Fruit fly (Drosophila melanogaster) whole organism, embryonic: ENCODE data around the gene CG7530.
A peak's percentile ranks its signal among the peaks of the same experiment; 100 is the strongest.

Source experiments
- Atf6 ChIP-seq: fragments of 200-800 bp; sonication (Bioruptor generic); IDR thresholded peaks from 2 replicates; pipeline ENCODE4 v1.3.6; 2022; ENCODE audit warnings: missing biosample characterization, missing genetic modification characterization
- Bteb2 ChIP-seq: fragments of 200-800 bp; sonication (Bioruptor generic); optimal IDR thresholded peaks from 2 replicates; lab custom pipeline; 2016; ENCODE audit warnings: missing biosample characterization, missing genetic modification characterization
- CG11093 ChIP-seq: fragments of 200-800 bp; sonication (Bioruptor generic); IDR thresholded peaks from 3 replicates; pipeline ENCODE4 v1.3.6; 2022; ENCODE audit warnings: missing biosample characterization, missing genetic modification characterization
- CG11247 ChIP-seq: fragments of 200-800 bp; sonication (Bioruptor generic); IDR thresholded peaks from 2 replicates; pipeline ENCODE4 v1.3.6; 2022; ENCODE audit warnings: missing biosample characterization, missing genetic modification characterization
- CG12236 ChIP-seq: fragments of 200-800 bp; sonication (Bioruptor generic); optimal IDR thresholded peaks from 2 replicates; lab custom pipeline; 2016; ENCODE audit warnings: missing biosample characterization, missing genetic modification characterization
- CG1529 ChIP-seq: fragments of 200-800 bp; sonication (Bioruptor generic); optimal IDR thresholded peaks from 3 replicates; lab custom pipeline; 2018; ENCODE audit warnings: missing biosample characterization, missing genetic modification characterization
- CG17186 ChIP-seq: fragments of 200-800 bp; sonication (Bioruptor generic); optimal IDR thresholded peaks from 3 replicates; lab custom pipeline; 2017; ENCODE audit warnings: missing biosample characterization, missing genetic modification reagents, missing genetic modification characterization
- CG17361 ChIP-seq: fragments of 200-800 bp; sonication (Bioruptor generic); IDR thresholded peaks from 3 replicates; pipeline ENCODE4 v1.3.6; 2022; ENCODE audit warnings: missing biosample characterization, missing genetic modification characterization
- CG18476 ChIP-seq: fragments of 200-800 bp; sonication (Bioruptor generic); optimal IDR thresholded peaks from 2 replicates; lab custom pipeline; 2016; ENCODE audit warnings: missing biosample characterization, mild to moderate bottlenecking, missing genetic modification characterization
- CG30020 ChIP-seq: fragments of 200-800 bp; optimal IDR thresholded peaks from 2 replicates; lab custom pipeline; 2019; ENCODE audit warnings: missing biosample characterization, mild to moderate bottlenecking, missing genetic modification characterization, moderate library complexity
- CG30403 ChIP-seq: fragments of 200-800 bp; sonication (Bioruptor generic); optimal IDR thresholded peaks from 3 replicates; lab custom pipeline; 2016; ENCODE audit warnings: missing biosample characterization, missing genetic modification characterization
- CG34376 ChIP-seq: fragments of 200-800 bp; sonication (Bioruptor generic); optimal IDR thresholded peaks from 2 replicates; lab custom pipeline; 2018; ENCODE audit warnings: missing biosample characterization, mild to moderate bottlenecking, missing genetic modification characterization
- CG3995 ChIP-seq: fragments of 200-800 bp; sonication (Bioruptor generic); optimal IDR thresholded peaks from 3 replicates; lab custom pipeline; 2016; ENCODE audit warnings: missing biosample characterization, missing genetic modification characterization
- CG4360 ChIP-seq: fragments of 200-800 bp; sonication (Bioruptor generic); IDR thresholded peaks from 2 replicates; pipeline ENCODE4 v1.3.6; 2022; ENCODE audit warnings: missing biosample characterization, missing genetic modification characterization
- CG6854 ChIP-seq: fragments of 200-800 bp; sonication (Bioruptor generic); optimal IDR thresholded peaks from 3 replicates; lab custom pipeline; 2017; ENCODE audit warnings: missing biosample characterization, mild to moderate bottlenecking, missing genetic modification characterization
- CG7745 ChIP-seq: fragments of 200-800 bp; sonication (Bioruptor generic); optimal IDR thresholded peaks from 2 replicates; lab custom pipeline; 2018; ENCODE audit warnings: missing biosample characterization, mild to moderate bottlenecking, missing genetic modification characterization, moderate library complexity
- CG9932 ChIP-seq: fragments of 200-800 bp; sonication (Bioruptor generic); IDR thresholded peaks from 2 replicates; pipeline ENCODE4 v1.3.6; 2022; ENCODE audit warnings: missing biosample characterization, missing genetic modification characterization
- Doc2 ChIP-seq: fragments of 200-800 bp; sonication (Bioruptor generic); IDR thresholded peaks from 2 replicates; pipeline ENCODE4 v1.3.6; 2022; ENCODE audit warnings: missing biosample characterization, missing genetic modification characterization
- Fer3 ChIP-seq: fragments of 200-800 bp; sonication (Bioruptor generic); optimal IDR thresholded peaks from 2 replicates; lab custom pipeline; 2018; ENCODE audit warnings: missing biosample characterization, mild to moderate bottlenecking, missing genetic modification characterization, moderate library complexity
- HLH3B ChIP-seq: fragments of 200-800 bp; sonication (Bioruptor generic); IDR thresholded peaks from 2 replicates; pipeline ENCODE4 v1.3.6; 2022; ENCODE audit warnings: missing biosample characterization, missing genetic modification characterization
- Hsf ChIP-seq: fragments of 200-800 bp; sonication (Bioruptor generic); optimal IDR thresholded peaks from 3 replicates; lab custom pipeline; 2016; ENCODE audit warnings: missing biosample characterization, missing genetic modification characterization
- Kr ChIP-seq: fragments of 200-800 bp; sonication (Bioruptor generic); optimal IDR thresholded peaks from 2 replicates; lab custom pipeline; 2017; ENCODE audit warnings: missing biosample characterization, mild to moderate bottlenecking, missing genetic modification characterization
- Myb ChIP-seq: fragments of 200-800 bp; sonication (Bioruptor generic); optimal IDR thresholded peaks from 2 replicates; lab custom pipeline; 2016; ENCODE audit warnings: missing biosample characterization, missing genetic modification characterization
- Sry-β ChIP-seq: fragments of 200-800 bp; sonication (Bioruptor generic); optimal IDR thresholded peaks from 2 replicates; lab custom pipeline; 2018; ENCODE audit warnings: missing biosample characterization, mild to moderate bottlenecking, missing genetic modification characterization, moderate library complexity
- Ssrp ChIP-seq: fragments of 200-800 bp; sonication (Bioruptor generic); optimal IDR thresholded peaks from 2 replicates; lab custom pipeline; 2018; ENCODE audit warnings: missing biosample characterization, mild to moderate bottlenecking, missing genetic modification characterization, moderate library complexity
- TFAM ChIP-seq: fragments of 200-800 bp; sonication (Bioruptor generic); optimal IDR thresholded peaks from 2 replicates; lab custom pipeline; 2017; ENCODE audit warnings: missing biosample characterization, missing genetic modification characterization, inconsistent platforms
- Taf1 ChIP-seq: fragments of 200-800 bp; sonication (Bioruptor generic); IDR thresholded peaks from 2 replicates; pipeline ENCODE4 v1.3.6; 2022; ENCODE audit warnings: missing biosample characterization, missing genetic modification characterization
- Trl ChIP-seq, 3 experiments: fragments of >200 bp in 2 of 3; fragments of 200-800 bp in 1 of 3; sonication (Bioruptor generic) in 1 of 3; optimal IDR thresholded peaks; 2 replicates in 1 of 3; 3 replicates in 2 of 3; lab custom pipeline; 2016 to 2017; ENCODE audit warnings: missing biosample characterization in 1 of 3, missing genetic modification characterization in 1 of 3
- Xbp1 ChIP-seq: fragments of 200-800 bp; sonication (Bioruptor generic); optimal IDR thresholded peaks from 3 replicates; lab custom pipeline; 2016; ENCODE audit warnings: missing biosample characterization, mild to moderate bottlenecking, missing genetic modification characterization
- corto ChIP-seq: fragments of 200-800 bp; sonication (Bioruptor generic); optimal IDR thresholded peaks from 2 replicates; lab custom pipeline; 2016; ENCODE audit warnings: missing biosample characterization, mild to moderate bottlenecking, missing genetic modification characterization, moderate library complexity
- crol ChIP-seq: fragments of 200-800 bp; sonication (Bioruptor generic); IDR thresholded peaks from 2 replicates; pipeline ENCODE4 v1.3.6; 2022; ENCODE audit warnings: missing biosample characterization, missing genetic modification characterization
- dan ChIP-seq: fragments of 200-800 bp; sonication (Bioruptor generic); IDR thresholded peaks from 2 replicates; pipeline ENCODE4 v1.3.6; 2022; ENCODE audit warnings: missing biosample characterization, missing genetic modification characterization
- danr ChIP-seq: fragments of 200-800 bp; sonication (Bioruptor generic); IDR thresholded peaks from 2 replicates; pipeline ENCODE4 v1.3.6; 2022; ENCODE audit warnings: missing biosample characterization, missing genetic modification characterization
- dysf ChIP-seq: fragments of 200-800 bp; sonication (Bioruptor generic); IDR thresholded peaks from 3 replicates; pipeline ENCODE4 v1.3.6; 2022; ENCODE audit warnings: missing biosample characterization, missing genetic modification characterization
- eve ChIP-seq, 2 experiments: fragments of >200 bp; optimal IDR thresholded peaks; 2 replicates each; lab custom pipeline; 2017; ENCODE audit warnings: missing biosample characterization in 2 of 2, missing genetic modification characterization in 2 of 2
- fd64A ChIP-seq: fragments of 200-800 bp; sonication (Bioruptor generic); optimal IDR thresholded peaks from 3 replicates; lab custom pipeline; 2018; ENCODE audit warnings: missing biosample characterization, mild to moderate bottlenecking, missing genetic modification characterization
- kah ChIP-seq: fragments of 200-800 bp; sonication (Bioruptor generic); optimal IDR thresholded peaks from 2 replicates; lab custom pipeline; 2018; ENCODE audit warnings: missing biosample characterization, mild to moderate bottlenecking, missing genetic modification characterization
- lmd ChIP-seq: fragments of 200-800 bp; sonication (Bioruptor generic); IDR thresholded peaks from 2 replicates; pipeline ENCODE4 v1.3.6; 2022; ENCODE audit warnings: missing biosample characterization, missing genetic modification characterization
- maf-S ChIP-seq: fragments of 200-800 bp; sonication (Bioruptor generic); optimal IDR thresholded peaks from 2 replicates; lab custom pipeline; 2016; ENCODE audit warnings: missing biosample characterization, missing genetic modification characterization
- mirr ChIP-seq: fragments of 200-800 bp; sonication (Bioruptor generic); optimal IDR thresholded peaks from 3 replicates; lab custom pipeline; 2018; ENCODE audit warnings: missing biosample characterization, mild to moderate bottlenecking, missing genetic modification characterization
- org-1 ChIP-seq: fragments of 200-800 bp; sonication (Bioruptor generic); optimal IDR thresholded peaks from 2 replicates; lab custom pipeline; 2017; ENCODE audit warnings: missing biosample characterization, missing genetic modification characterization
- pan ChIP-seq, 4 experiments: fragments of >200 bp in 3 of 4; fragments of 200-800 bp in 1 of 4; sonication (Bioruptor generic) in 1 of 4; optimal IDR thresholded peaks in 3 of 4; IDR thresholded peaks in 1 of 4; 2 replicates each; pipeline versions ENCODE4 v1.3.6 to Lab custom; 2017 to 2022; ENCODE audit warnings: missing biosample characterization in 2 of 4, missing genetic modification characterization in 2 of 4, mixed read lengths in 1 of 4
- pros ChIP-seq: fragments of 200-800 bp; sonication (Bioruptor generic); optimal IDR thresholded peaks from 3 replicates; lab custom pipeline; 2019; ENCODE audit warnings: missing biosample characterization, mild to moderate bottlenecking, missing genetic modification characterization, moderate library complexity
- sna ChIP-seq: fragments of 200-800 bp; sonication (Bioruptor generic); IDR thresholded peaks from 2 replicates; pipeline ENCODE4 v1.3.6; 2022; ENCODE audit warnings: missing biosample characterization, missing genetic modification characterization; ENCODE audit not compliant: partially characterized antibody
- sr ChIP-seq: fragments of 200-800 bp; sonication (Bioruptor generic); IDR thresholded peaks from 3 replicates; pipeline ENCODE4 v1.3.6; 2022; ENCODE audit warnings: missing biosample characterization, missing genetic modification characterization
- ssp ChIP-seq: fragments of 200-800 bp; sonication (Bioruptor generic); IDR thresholded peaks from 2 replicates; pipeline ENCODE4 v1.3.6; 2022; ENCODE audit warnings: missing biosample characterization, missing genetic modification characterization
- trem ChIP-seq: fragments of 200-800 bp; optimal IDR thresholded peaks from 3 replicates; lab custom pipeline; 2019; ENCODE audit warnings: missing biosample characterization, mild to moderate bottlenecking, missing genetic modification characterization, moderate library complexity
- unc-4 ChIP-seq: fragments of 200-800 bp; sonication (Bioruptor generic); IDR thresholded peaks from 2 replicates; pipeline ENCODE4 v1.3.6; 2022; ENCODE audit warnings: missing biosample characterization, missing genetic modification characterization; ENCODE audit not compliant: partially characterized antibody
- zf30C ChIP-seq: fragments of 200-800 bp; sonication (Bioruptor generic); optimal IDR thresholded peaks from 3 replicates; lab custom pipeline; 2018; ENCODE audit warnings: missing biosample characterization, mild to moderate bottlenecking, missing genetic modification characterization

CG7530 gene

dm6 chr3R:14749077-14749798, 17.9 kb upstream of the CG7530 start (continued):
- TF ChIP-seq CG7745 (peak; percentile 32), CG34376 (GFP tag; lab: Kevin White, UChicago) (peak; percentile 82), Atf6 (peak; percentile 76), Sry-β (GFP tag; lab: Kevin White, UChicago) (peak; percentile 19), zf30C (GFP tag; lab: Kevin White, UChicago) (peak; percentile 47), crol (GFP tag; lab: Robert Waterston, UW) (no peak), unc-4 (GFP tag; lab: Robert Waterston, UW) (no peak; the same call in 1 of the 2 replicates), CG30403 (GFP tag; lab: Kevin White, UChicago) (peak; percentile 2), sna (GFP tag; lab: Robert Waterston, UW) (peak; percentile 52; the same call in 1 of the 2 replicates), HLH3B (GFP tag; lab: Robert Waterston, UW) (peak; percentile 45; the same call in 1 of the 2 replicates), kah (GFP tag; lab: Kevin White, UChicago) (peak; percentile 48), CG17186 (GFP tag; lab: Kevin White, UChicago) (peak; percentile 24), CG9932 (GFP tag; lab: Robert Waterston, UW) (no peak), CG11247 (peak; percentile 33; the same call in 1 of the 2 replicates), Hsf (GFP tag; lab: Kevin White, UChicago) (peak; percentile 38), CG4360 (peak; percentile 57), maf-S (GFP tag; lab: Kevin White, UChicago) (peak; percentile 18), Trl (optimal IDR thresholded peaks at IDR 0.05; lab: Kevin White, UChicago) (peak; percentile 95 to 96), Trl (GFP tag; optimal IDR thresholded peaks at IDR 0.05; lab: Kevin White, UChicago) (peak; percentile 80), Fer3 (tag; lab: Kevin White, UChicago) (peak; percentile 84), Kr (GFP tag; lab: Kevin White, UChicago) (no peak), CG1529 (GFP tag; lab: Kevin White, UChicago) (peak; percentile 78), lmd (GFP tag; lab: Robert Waterston, UW) (no peak; the same call in 1 of the 2 replicates), CG6854 (GFP tag; lab: Kevin White, UChicago) (peak; percentile 78), CG3995 (GFP tag; lab: Kevin White, UChicago) (no peak), Ssrp (no peak), mirr (GFP tag; lab: Kevin White, UChicago) (peak; percentile 93), dan (GFP tag; lab: Robert Waterston, UW) (no peak), corto (peak; percentile 7), pros (peak; percentile 51), Myb (GFP tag; lab: Kevin White, UChicago) (peak; percentile 15), Doc2 (GFP tag; lab: Robert Waterston, UW) (no peak), pan (optimal IDR thresholded peaks at IDR 0.05; lab: Kevin White, UChicago) (no peak), pan (GFP tag; optimal IDR thresholded peaks at IDR 0.05 in 1 of 2, IDR thresholded peaks at IDR 0.05 in 1 of 2) (peak in 1 of 2 experiments; percentile 46), dysf (GFP tag; lab: Robert Waterston, UW) (peak; percentile 38; the same call in 1 of the 3 replicates), Bteb2 (GFP tag; lab: Kevin White, UChicago) (peak; percentile 55), CG18476 (GFP tag; lab: Kevin White, UChicago) (peak; percentile 41), Taf1 (GFP tag; lab: Robert Waterston, UW) (no peak), org-1 (GFP tag; lab: Kevin White, UChicago) (peak; percentile 79), CG17361 (GFP tag; lab: Robert Waterston, UW) (no peak; the same call in 2 of the 3 replicates), CG30020 (tag; lab: Kevin White, UChicago) (peak; percentile 3), Xbp1 (peak; percentile 56), eve (GFP tag; optimal IDR thresholded peaks at IDR 0.05; lab: Kevin White, UChicago) (no peak), fd64A (GFP tag; lab: Kevin White, UChicago) (peak; percentile 84), danr (GFP tag; lab: Robert Waterston, UW) (no peak), sr (no peak; the same call in 2 of the 3 replicates), CG12236 (GFP tag; lab: Kevin White, UChicago) (peak; percentile 64), trem (tag; lab: Kevin White, UChicago) (peak; percentile 60), TFAM (GFP tag; lab: Kevin White, UChicago) (peak; percentile 26), CG11093 (GFP tag; lab: Robert Waterston, UW) (no peak), ssp (GFP tag; lab: Robert Waterston, UW) (no peak)
